Fruit fly (Drosophila melanogaster) whole organism: ENCODE results near the gene CG33253.

ENCODE experiments used
- CG8478 ChIP-seq: fragments of >200 bp; optimal IDR thresholded peaks from 2 replicates; lab custom pipeline; 2018; ENCODE audit warnings: inconsistent platforms
- Dll ChIP-seq: fragments of >200 bp; optimal IDR thresholded peaks from 2 replicates; lab custom pipeline; 2017
- pan ChIP-seq: fragments of >200 bp; optimal IDR thresholded peaks from 2 replicates; lab custom pipeline; 2017
- psq ChIP-seq: fragments of >200 bp; optimal IDR thresholded peaks from 2 replicates; lab custom pipeline; 2017
- usp ChIP-seq: fragments of >200 bp; optimal IDR thresholded peaks from 2 replicates; lab custom pipeline; 2017; ENCODE audit warnings: missing biosample characterization, missing genetic modification characterization, mixed read lengths

DNA sequence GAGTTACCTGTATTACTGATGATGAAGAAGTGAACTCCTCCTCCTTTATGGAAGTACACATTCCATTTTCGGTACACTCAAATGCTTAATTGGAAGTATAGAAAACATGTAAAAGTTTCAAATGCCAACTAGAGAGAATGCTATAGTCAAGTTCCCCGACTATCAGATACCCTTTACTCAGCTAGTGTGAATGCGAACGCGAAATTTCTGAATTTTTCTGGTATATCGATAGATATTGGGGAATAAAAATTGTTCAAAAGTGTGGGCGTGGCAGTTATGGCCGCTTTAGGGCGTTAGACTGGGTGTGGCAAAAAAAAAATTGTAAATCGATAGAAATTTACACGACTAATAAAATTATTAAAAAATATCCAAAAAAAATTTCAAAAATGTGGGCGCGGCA lies 8.4 kb downstream of the CG33253 start:
- no peak for TF ChIP-seq psq (lab: Kevin White, UChicago)
- no peak for TF ChIP-seq usp (GFP tag; lab: Kevin White, UChicago)
- no peak for TF ChIP-seq pan (lab: Kevin White, UChicago)
- TF ChIP-seq Dll (lab: Kevin White, UChicago) = no peak
- TF ChIP-seq CG8478 (lab: Kevin White, UChicago) = no peak
